Worm (Caenorhabditis elegans) whole organism, late embryonic: ENCODE results near the gene skpo-3.

ENCODE experiments used
- C08G9.2 ChIP-seq: sonication (generic microtip); optimal IDR thresholded peaks from 2 replicates; lab custom pipeline; 2016; ENCODE audit warnings: mild to moderate bottlenecking, missing genetic modification characterization, moderate library complexity, missing compliant biosample characterization
- F13H6.1 ChIP-seq: sonication (generic microtip); optimal IDR thresholded peaks from 2 replicates; lab custom pipeline; 2016; ENCODE audit warnings: missing genetic modification characterization, missing compliant biosample characterization
- T23F11.4 ChIP-seq: fragments of 200-800 bp; sonication (Bioruptor generic); optimal IDR thresholded peaks from 2 replicates; lab custom pipeline; 2018; ENCODE audit warnings: mild to moderate bottlenecking, missing genetic modification characterization, missing compliant biosample characterization
- Y22D7AL.16 ChIP-seq: sonication (generic microtip); optimal IDR thresholded peaks from 2 replicates; lab custom pipeline; 2016; ENCODE audit warnings: missing genetic modification characterization, missing compliant biosample characterization
- ama-1 ChIP-seq: fragments of 150-350 bp; optimal IDR thresholded peaks from 2 replicates; lab custom pipeline; 2014
- ceh-14 ChIP-seq: sonication (generic microtip); optimal IDR thresholded peaks from 2 replicates; lab custom pipeline; 2016; ENCODE audit warnings: missing genotype, missing genetic modification characterization, missing compliant biosample characterization
- ceh-18 ChIP-seq: sonication (generic microtip); optimal IDR thresholded peaks from 2 replicates; lab custom pipeline; 2016; ENCODE audit warnings: missing genetic modification characterization, missing compliant biosample characterization
- ceh-19 ChIP-seq: fragments of 200-800 bp; sonication (Bioruptor generic); optimal IDR thresholded peaks from 2 replicates; lab custom pipeline; 2018; ENCODE audit warnings: mild to moderate bottlenecking, missing genetic modification characterization, missing compliant biosample characterization
- ceh-22 ChIP-seq: sonication (generic microtip); optimal IDR thresholded peaks from 2 replicates; lab custom pipeline; 2017; ENCODE audit warnings: missing biosample characterization, missing genetic modification characterization
- ceh-24 ChIP-seq: sonication (generic microtip); optimal IDR thresholded peaks from 2 replicates; lab custom pipeline; 2016; ENCODE audit warnings: mild to moderate bottlenecking, missing genetic modification characterization, missing compliant biosample characterization
- ceh-31 ChIP-seq: sonication (generic microtip); optimal IDR thresholded peaks from 2 replicates; lab custom pipeline; 2016; ENCODE audit warnings: missing genetic modification characterization, missing compliant biosample characterization
- ceh-34 ChIP-seq: sonication (generic microtip); optimal IDR thresholded peaks from 2 replicates; lab custom pipeline; 2016; ENCODE audit warnings: mild to moderate bottlenecking, missing genetic modification characterization, missing compliant biosample characterization
- ceh-6 ChIP-seq: fragments of 200-800 bp; sonication (Bioruptor generic); optimal IDR thresholded peaks from 2 replicates; lab custom pipeline; 2018; ENCODE audit warnings: mild to moderate bottlenecking, missing genetic modification characterization, missing compliant biosample characterization
- ceh-9 ChIP-seq: sonication (generic microtip); optimal IDR thresholded peaks from 2 replicates; lab custom pipeline; 2016; ENCODE audit warnings: mild to moderate bottlenecking, missing genetic modification characterization, inconsistent platforms, missing compliant biosample characterization
- che-1 ChIP-seq: sonication (generic microtip); optimal IDR thresholded peaks from 2 replicates; lab custom pipeline; 2016; ENCODE audit warnings: mild to moderate bottlenecking, missing genetic modification characterization, missing compliant biosample characterization
- elt-4 ChIP-seq: sonication (generic microtip); optimal IDR thresholded peaks from 2 replicates; lab custom pipeline; 2016; ENCODE audit warnings: missing genetic modification characterization, missing compliant biosample characterization
- ets-4 ChIP-seq: sonication (generic microtip); optimal IDR thresholded peaks from 2 replicates; lab custom pipeline; 2016; ENCODE audit warnings: missing genetic modification characterization, missing compliant biosample characterization
- eyg-1 ChIP-seq: sonication (generic microtip); optimal IDR thresholded peaks from 2 replicates; lab custom pipeline; 2016; ENCODE audit warnings: missing genotype, missing genetic modification characterization, missing compliant biosample characterization
- fkh-6 ChIP-seq: sonication (generic microtip); optimal IDR thresholded peaks from 2 replicates; lab custom pipeline; 2016; ENCODE audit warnings: missing genetic modification characterization, missing compliant biosample characterization
- hlh-15 ChIP-seq: sonication (generic microtip); optimal IDR thresholded peaks from 2 replicates; lab custom pipeline; 2016; ENCODE audit warnings: missing genetic modification characterization, missing compliant biosample characterization
- hlh-30 ChIP-seq: sonication (generic microtip); optimal IDR thresholded peaks from 2 replicates; lab custom pipeline; 2017; ENCODE audit warnings: antibody characterized with exemption, missing genetic modification characterization, missing compliant biosample characterization; ENCODE audit not compliant: insufficient read depth
- hlh-8 ChIP-seq: sonication (generic microtip); optimal IDR thresholded peaks from 2 replicates; lab custom pipeline; 2016; ENCODE audit warnings: missing genotype, missing genetic modification characterization, missing compliant biosample characterization
- lim-6 ChIP-seq: sonication (generic microtip); optimal IDR thresholded peaks from 2 replicates; lab custom pipeline; 2016; ENCODE audit warnings: missing genetic modification characterization, missing compliant biosample characterization
- madf-2 ChIP-seq: sonication (generic microtip); optimal IDR thresholded peaks from 2 replicates; lab custom pipeline; 2017; ENCODE audit warnings: missing genetic modification characterization, missing compliant biosample characterization
- nhr-11 ChIP-seq: fragments of 150-350 bp; optimal IDR thresholded peaks from 2 replicates; lab custom pipeline; 2014; ENCODE audit warnings: missing biosample characterization, missing genetic modification characterization
- nhr-232 ChIP-seq: sonication (generic microtip); optimal IDR thresholded peaks from 2 replicates; lab custom pipeline; 2016; ENCODE audit warnings: missing genetic modification characterization, missing compliant biosample characterization
- odd-2 ChIP-seq: sonication (generic microtip); optimal IDR thresholded peaks from 2 replicates; lab custom pipeline; 2017; ENCODE audit warnings: antibody characterized with exemption, mild to moderate bottlenecking, missing genetic modification characterization, missing compliant biosample characterization
- pag-3 ChIP-seq: sonication (generic microtip); optimal IDR thresholded peaks from 2 replicates; lab custom pipeline; 2016; ENCODE audit warnings: missing compliant biosample characterization, missing genetic modification characterization, borderline replicate concordance
- pqm-1 ChIP-seq: sonication (generic microtip); optimal IDR thresholded peaks from 2 replicates; lab custom pipeline; 2016; ENCODE audit warnings: missing genetic modification characterization, missing compliant biosample characterization
- sox-2 ChIP-seq: fragments of 200-800 bp; sonication (Bioruptor generic); IDR thresholded peaks from 2 replicates; pipeline ENCODE4 v1.3.6; 2022; ENCODE audit warnings: missing genetic modification reagents, missing genetic modification characterization, missing compliant biosample characterization
- sox-4 ChIP-seq: sonication (generic microtip); optimal IDR thresholded peaks from 2 replicates; lab custom pipeline; 2017; ENCODE audit warnings: mild to moderate bottlenecking, missing genetic modification characterization, inconsistent platforms, missing compliant biosample characterization
- syd-9 ChIP-seq: sonication (generic microtip); optimal IDR thresholded peaks from 2 replicates; lab custom pipeline; 2016; ENCODE audit warnings: mild to moderate bottlenecking, missing genetic modification characterization, moderate library complexity, missing compliant biosample characterization
- tbx-2 ChIP-seq: sonication (generic microtip); optimal IDR thresholded peaks from 2 replicates; lab custom pipeline; 2016; ENCODE audit warnings: missing genetic modification characterization, missing compliant biosample characterization
- tbx-7 ChIP-seq: sonication (generic microtip); optimal IDR thresholded peaks from 2 replicates; lab custom pipeline; 2016; ENCODE audit warnings: missing genotype, missing genetic modification characterization, missing compliant biosample characterization
- ttx-3 ChIP-seq: sonication (generic microtip); optimal IDR thresholded peaks from 2 replicates; lab custom pipeline; 2016; ENCODE audit warnings: missing genetic modification reagents, missing genetic modification characterization, missing compliant biosample characterization
- unc-3 ChIP-seq, 2 experiments: fragments of 200-800 bp in 1 of 2; sonication (Bioruptor generic) in 1 of 2; sonication (generic microtip) in 1 of 2; conservative IDR thresholded peaks in 1 of 2; optimal IDR thresholded peaks in 1 of 2; 2 replicates each; pipeline versions ENCODE4 v1.3.6 to Lab custom; 2016 to 2022; ENCODE audit warnings: missing compliant biosample characterization in 2 of 2, missing genetic modification characterization in 2 of 2, missing genetic modification reagents in 1 of 2
- unc-42 ChIP-seq: sonication (generic microtip); optimal IDR thresholded peaks from 2 replicates; lab custom pipeline; 2016; ENCODE audit warnings: missing genotype, missing genetic modification characterization, missing compliant biosample characterization
- unc-86 ChIP-seq: sonication (generic microtip); optimal IDR thresholded peaks from 2 replicates; lab custom pipeline; 2016; ENCODE audit warnings: missing genetic modification characterization, missing compliant biosample characterization
- ztf-16 ChIP-seq: sonication (generic microtip); optimal IDR thresholded peaks from 2 replicates; lab custom pipeline; 2017; ENCODE audit warnings: missing genetic modification characterization, missing compliant biosample characterization

The skpo-3 gene

DNA sequence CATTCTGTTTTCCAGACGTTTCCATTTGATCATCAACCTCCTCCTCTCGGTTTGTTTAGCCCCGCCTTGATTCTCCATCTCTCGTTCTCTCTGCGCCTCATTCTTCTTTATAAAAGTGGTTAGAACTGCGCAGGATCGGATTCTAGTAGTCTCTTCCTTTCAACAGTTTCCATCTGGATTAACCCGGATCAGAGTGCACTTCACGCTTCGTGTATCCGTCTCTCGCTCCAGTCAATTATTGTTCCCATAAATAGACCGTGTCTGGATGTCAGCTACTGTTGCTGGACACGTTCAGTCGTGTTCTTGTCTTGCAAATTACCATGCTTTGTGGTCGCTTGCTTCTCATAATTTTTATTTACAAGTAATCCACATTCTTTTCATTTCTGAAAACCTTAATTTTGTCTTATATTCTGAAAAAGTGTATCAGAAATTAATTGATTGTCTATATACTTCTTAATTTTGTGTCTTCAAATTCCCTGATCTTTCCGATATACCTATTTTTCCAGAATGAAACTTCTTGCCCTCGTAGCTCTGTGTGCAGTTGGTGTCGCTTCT is 17.0 kb upstream of the skpo-3 start, which contains the start of gene F32A5.4:
Gene F32A5.4 (plus strand): TSS at position 505 of the 555 bp plus-strand sequence.
- no peak for TF ChIP-seq sox-2 (GFP tag; lab: Robert Waterston, UW)
- TF ChIP-seq tbx-2 (tag; lab: Kevin White, UChicago) = no peak
- no peak for TF ChIP-seq odd-2
- no peak for TF ChIP-seq nhr-232
- no peak for TF ChIP-seq ceh-22 (tag; lab: Kevin White, UChicago)
- TF ChIP-seq unc-86 (tag; lab: Kevin White, UChicago) = no peak
- no peak for TF ChIP-seq unc-3 (GFP tag; conservative IDR thresholded peaks at IDR 0.05; lab: Robert Waterston, UW)
- no peak for TF ChIP-seq unc-3 (tag; optimal IDR thresholded peaks at IDR 0.05; lab: Kevin White, UChicago)
- no peak for TF ChIP-seq ceh-19
- TF ChIP-seq pqm-1 (tag; lab: Kevin White, UChicago) = no peak
- TF ChIP-seq ceh-31 (tag; lab: Kevin White, UChicago) = no peak
- no peak for TF ChIP-seq unc-42 (tag; lab: Kevin White, UChicago)
- TF ChIP-seq hlh-30 = no peak
- TF ChIP-seq ceh-34 (tag; lab: Kevin White, UChicago) = no peak
- no peak for TF ChIP-seq lim-6
- no peak for TF ChIP-seq pag-3 (tag; lab: Kevin White, UChicago)
- no peak for TF ChIP-seq sox-4 (tag; lab: Kevin White, UChicago)
- TF ChIP-seq ama-1 (lab: Kevin White, UChicago) = no peak
- no peak for TF ChIP-seq syd-9 (tag; lab: Kevin White, UChicago)

DNA sequence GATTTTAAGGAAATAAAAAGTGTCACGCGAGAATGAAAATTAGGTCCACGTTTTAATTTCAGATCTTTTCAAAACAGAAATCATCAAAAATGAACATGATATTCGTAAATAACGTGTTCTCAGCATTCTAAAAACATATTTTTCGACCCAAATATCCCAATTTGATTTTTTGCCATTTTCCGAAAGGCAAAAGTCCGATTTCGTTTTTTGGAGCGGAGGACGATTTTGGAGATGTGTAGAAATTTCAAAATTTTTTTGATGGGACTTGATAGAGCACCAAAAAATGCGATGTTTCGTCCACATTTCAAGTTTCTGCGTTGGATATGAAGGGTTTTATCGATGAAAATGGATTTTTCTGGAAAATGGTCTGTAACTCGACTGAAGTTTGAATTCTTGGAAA is 15.0 kb upstream of the skpo-3 start:
- TF ChIP-seq ceh-9 (tag; lab: Kevin White, UChicago) (no peak), odd-2 (no peak), ceh-19 (no peak), eyg-1 (tag; lab: Kevin White, UChicago) (no peak), unc-42 (tag; lab: Kevin White, UChicago) (no peak), hlh-15 (tag; lab: Kevin White, UChicago) (no peak), ttx-3 (tag; lab: Kevin White, UChicago) (no peak), ceh-14 (tag; lab: Kevin White, UChicago) (no peak), ceh-18 (no peak), C08G9.2 (no peak), T23F11.4 (GFP tag; lab: Kevin White, UChicago) (no peak)
- TF ChIP-seq, all 69 proteins: peak for 0

- TF ChIP-seq ceh-6 (GFP tag; lab: Kevin White, UChicago) = no peak
- no peak for TF ChIP-seq unc-3 (GFP tag; conservative IDR thresholded peaks at IDR 0.05; lab: Robert Waterston, UW)
- TF ChIP-seq unc-3 (tag; optimal IDR thresholded peaks at IDR 0.05; lab: Kevin White, UChicago) = no peak
- no peak for TF ChIP-seq hlh-8 (tag; lab: Kevin White, UChicago)
- TF ChIP-seq nhr-11 (tag; lab: Kevin White, UChicago) = no peak
- no peak for TF ChIP-seq elt-4 (tag; lab: Kevin White, UChicago)
- no peak for TF ChIP-seq che-1 (tag; lab: Kevin White, UChicago)
- no peak for TF ChIP-seq fkh-6 (tag; lab: Kevin White, UChicago)
- TF ChIP-seq ztf-16 (tag; lab: Kevin White, UChicago) = no peak
- no peak for TF ChIP-seq ets-4 (tag; lab: Kevin White, UChicago)
- TF ChIP-seq odd-2 = no peak
- no peak for TF ChIP-seq Y22D7AL.16 (tag; lab: Kevin White, UChicago)
- TF ChIP-seq tbx-7 (tag; lab: Kevin White, UChicago) = no peak
- no peak for TF ChIP-seq madf-2 (tag; lab: Kevin White, UChicago)
- TF ChIP-seq ceh-14 (tag; lab: Kevin White, UChicago) = no peak
- TF ChIP-seq F13H6.1 (tag; lab: Kevin White, UChicago) = no peak
- no peak for TF ChIP-seq ceh-24 (tag; lab: Kevin White, UChicago)
Measured at ce11 chrII:7231951-7232350, 13.7 kb upstream of the skpo-3 start.
